Worm (Caenorhabditis elegans) whole organism, L4 larva: ENCODE measurements around the gene srh-213.

Source experiments
- fkh-10 ChIP-seq: fragments of 150-350 bp; optimal IDR thresholded peaks from 2 replicates; lab custom pipeline; 2014; ENCODE audit warnings: missing biosample characterization, missing genetic modification reagents, missing genetic modification characterization
- nhr-10 ChIP-seq: fragments of 150-350 bp; optimal IDR thresholded peaks from 2 replicates; lab custom pipeline; 2014; ENCODE audit warnings: missing biosample characterization, missing genetic modification characterization

DNA sequence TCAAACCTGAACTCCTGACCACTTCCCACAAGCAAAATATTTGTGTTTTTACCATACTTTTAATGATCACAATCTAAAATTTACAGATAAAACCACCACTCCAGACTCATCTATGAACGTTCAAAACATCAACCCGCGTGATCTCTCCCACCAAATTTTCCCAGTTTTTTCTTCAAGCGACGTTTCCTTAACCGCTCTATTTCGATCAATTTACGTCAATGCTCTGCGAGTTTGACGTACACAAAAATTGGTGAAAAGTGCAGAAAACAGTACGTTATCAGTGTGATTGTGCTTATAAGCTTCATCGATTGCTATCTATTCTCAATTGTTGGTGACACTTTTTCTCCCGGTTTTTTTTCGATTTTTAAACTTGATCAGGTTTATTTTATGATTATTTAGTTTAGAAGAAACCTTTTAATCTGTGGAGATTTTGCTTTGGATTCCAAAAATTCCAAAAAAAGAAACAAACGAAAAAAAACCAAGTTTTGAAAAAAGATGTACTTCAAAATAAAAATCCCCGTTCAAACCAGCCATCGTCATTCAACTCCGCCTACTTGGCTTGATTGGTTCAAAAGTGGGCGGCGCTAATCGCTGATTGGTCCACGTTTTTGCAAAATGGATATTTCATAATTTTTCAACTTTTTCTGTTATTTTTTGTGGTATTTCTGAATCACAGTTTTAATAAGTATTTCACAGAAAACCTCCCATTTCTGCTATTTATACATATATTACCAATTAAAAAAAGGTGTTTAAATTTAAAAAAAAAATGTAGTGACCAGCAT lies 37.6 kb upstream of the srh-213 start:
- TF ChIP-seq nhr-10 (tag; lab: Kevin White, UChicago) (no peak), fkh-10 (no peak)
